Worm (Caenorhabditis elegans) whole organism, late embryonic: ENCODE data around the gene tyr-2.

Source experiments
- fkh-10 ChIP-seq: fragments of 150-350 bp; optimal IDR thresholded peaks from 2 replicates; lab custom pipeline; 2014; ENCODE audit warnings: missing biosample characterization, missing genetic modification reagents, missing genetic modification characterization
- hlh-30 ChIP-seq: sonication (generic microtip); optimal IDR thresholded peaks from 2 replicates; lab custom pipeline; 2017; ENCODE audit warnings: antibody characterized with exemption, missing genetic modification characterization, missing compliant biosample characterization; ENCODE audit not compliant: insufficient read depth
- pag-3 ChIP-seq: sonication (generic microtip); optimal IDR thresholded peaks from 2 replicates; lab custom pipeline; 2016; ENCODE audit warnings: missing compliant biosample characterization, missing genetic modification characterization, borderline replicate concordance
- tbx-2 ChIP-seq: sonication (generic microtip); optimal IDR thresholded peaks from 2 replicates; lab custom pipeline; 2016; ENCODE audit warnings: missing genetic modification characterization, missing compliant biosample characterization

DNA sequence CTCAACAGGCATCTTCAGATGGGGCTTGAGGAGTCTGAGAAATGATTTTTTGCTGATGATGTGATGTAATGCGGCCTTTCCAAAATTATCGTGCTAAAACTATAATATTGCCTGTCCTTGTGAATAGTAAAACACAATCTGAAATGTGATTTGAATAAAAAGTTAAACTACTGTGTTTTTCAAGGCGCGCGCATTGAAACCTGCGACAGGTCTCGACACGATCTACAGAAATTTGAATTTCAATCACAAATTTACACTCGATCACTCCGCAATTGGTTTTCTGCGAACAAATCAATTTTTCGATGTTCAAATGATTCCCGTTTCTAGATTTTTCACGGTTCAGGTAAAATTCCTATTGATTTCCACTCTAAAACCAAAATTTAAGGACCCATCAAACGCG lies 11.7 kb downstream of the tyr-2 start, which contains the start of gene toca-2:
- no peak for TF ChIP-seq pag-3 (tag; lab: Kevin White, UChicago)
- no peak for TF ChIP-seq fkh-10 (GFP tag; lab: Kevin White, UChicago)
- TF ChIP-seq tbx-2 (tag; lab: Kevin White, UChicago) = no peak
- TF ChIP-seq hlh-30 (tag; lab: Kevin White, UChicago) = no peak
